Fruit fly (Drosophila melanogaster): ENCODE data around the gene TwdlG.

dm6 chr3R:4252943-4253342 lies 1.8 kb upstream of the TwdlG start, which contains the start of gene CG14644:
- TF ChIP-seq EcR (GFP tag; optimal IDR thresholded peaks at IDR 0.05) (no peak), psq (optimal IDR thresholded peaks at IDR 0.05) (no peak), pan (optimal IDR thresholded peaks at IDR 0.05) (no peak)

All from whole organism.